Worm (Caenorhabditis elegans) whole organism, young adult: Measurements from ENCODE around the gene mrpl-18.

Experiments used
- F22D6.2 ChIP-seq: sonication (generic microtip); optimal IDR thresholded peaks from 2 replicates; lab custom pipeline; 2016; ENCODE audit warnings: mild to moderate bottlenecking, missing genetic modification characterization, missing compliant biosample characterization
- F49E8.2 ChIP-seq: sonication (generic microtip); optimal IDR thresholded peaks from 3 replicates; lab custom pipeline; 2017; ENCODE audit warnings: missing genetic modification characterization, mild to moderate bottlenecking, missing compliant biosample characterization, antibody characterized with exemption, moderate library complexity; ENCODE audit not compliant: insufficient read depth
- hlh-26 ChIP-seq: fragments of 200-800 bp; sonication (Bioruptor generic); conservative IDR thresholded peaks from 2 replicates; pipeline ENCODE4 v1.3.6; 2022; ENCODE audit warnings: missing genetic modification reagents, missing genetic modification characterization, missing compliant biosample characterization
- tbx-9 ChIP-seq: sonication (generic microtip); optimal IDR thresholded peaks from 2 replicates; lab custom pipeline; 2016; ENCODE audit warnings: borderline replicate concordance, missing genetic modification characterization, inconsistent platforms, missing compliant biosample characterization

DNA sequence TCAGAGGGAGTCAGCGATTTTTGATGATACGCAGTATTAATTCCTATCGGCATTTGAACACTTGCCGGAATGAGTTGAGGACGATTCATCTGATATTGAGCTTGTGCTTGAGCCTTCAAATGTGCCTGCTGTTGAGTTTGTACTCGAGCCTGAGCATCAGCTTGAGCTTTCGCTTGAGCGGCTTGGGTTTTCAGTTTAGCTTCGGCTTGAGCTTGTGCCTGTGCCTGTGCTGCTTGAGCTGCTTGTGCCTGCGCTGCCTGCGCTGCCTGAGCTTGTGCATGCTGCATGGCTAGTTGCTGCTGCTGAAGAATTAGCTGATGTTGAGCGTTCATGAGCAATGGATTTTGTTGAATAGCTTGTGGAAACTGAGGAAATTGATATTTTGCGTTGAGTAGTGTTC, 28.9 kb upstream of the mrpl-18 start:
- no peak for TF ChIP-seq tbx-9 (tag; lab: Kevin White, UChicago)
- no peak for TF ChIP-seq hlh-26 (GFP tag; lab: Robert Waterston, UW)
- TF ChIP-seq F22D6.2 (tag; lab: Kevin White, UChicago): no peak
- TF ChIP-seq F49E8.2 (tag; lab: Kevin White, UChicago): no peak
